Fruit fly (Drosophila melanogaster) whole organism, wandering third instar larva: ENCODE results near the gene Rtnl1.

Experiments used
- Abd-B ChIP-seq: fragments of >200 bp; optimal IDR thresholded peaks from 2 replicates; lab custom pipeline; 2017; ENCODE audit warnings: missing biosample characterization, missing genetic modification characterization
- CG32264 ChIP-seq: fragments of 200-800 bp; sonication (Bioruptor generic); optimal IDR thresholded peaks from 2 replicates; lab custom pipeline; 2016; ENCODE audit warnings: missing biosample characterization, missing genetic modification characterization
- CrebA ChIP-seq: fragments of 200-800 bp; sonication (Bioruptor generic); optimal IDR thresholded peaks from 2 replicates; lab custom pipeline; 2016; ENCODE audit warnings: missing biosample characterization, mild to moderate bottlenecking, missing genetic modification characterization, borderline replicate concordance
- Dfd ChIP-seq: fragments of >200 bp; optimal IDR thresholded peaks from 2 replicates; lab custom pipeline; 2017; ENCODE audit warnings: missing biosample characterization, missing genetic modification characterization
- Dif ChIP-seq: fragments of 200-275, 200-300 bp; sonication (Bioruptor generic); optimal IDR thresholded peaks from 2 replicates; lab custom pipeline; 2018; ENCODE audit warnings: missing biosample characterization, missing genetic modification characterization; ENCODE audit not compliant: partially characterized antibody
- GATAd ChIP-seq: sonication (Bioruptor generic); optimal IDR thresholded peaks from 2 replicates; lab custom pipeline; 2016; ENCODE audit warnings: missing biosample characterization, missing genetic modification characterization
- HLH106 ChIP-seq: fragments of 200-800 bp; optimal IDR thresholded peaks from 3 replicates; lab custom pipeline; 2019; ENCODE audit warnings: missing biosample characterization, mild to moderate bottlenecking, missing genetic modification characterization, moderate library complexity
- Hr78 ChIP-seq: fragments of >200 bp; optimal IDR thresholded peaks from 2 replicates; lab custom pipeline; 2017; ENCODE audit warnings: missing biosample characterization, missing genetic modification characterization
- Hr83 ChIP-seq: fragments of 200-300 bp; sonication (Bioruptor generic); optimal IDR thresholded peaks from 2 replicates; lab custom pipeline; 2016; ENCODE audit warnings: missing biosample characterization, mild to moderate bottlenecking, missing genetic modification characterization, moderate library complexity; ENCODE audit not compliant: poor library complexity, severe bottlenecking
- Jra ChIP-seq: sonication (Bioruptor generic); optimal IDR thresholded peaks from 2 replicates; lab custom pipeline; 2016; ENCODE audit warnings: missing biosample characterization, missing genetic modification characterization
- Mio ChIP-seq: sonication (Bioruptor generic); optimal IDR thresholded peaks from 2 replicates; lab custom pipeline; 2016; ENCODE audit warnings: missing biosample characterization, missing genetic modification characterization
- Myc ChIP-seq: fragments of >200 bp; optimal IDR thresholded peaks from 2 replicates; lab custom pipeline; 2017
- N ChIP-seq: fragments of >200 bp; optimal IDR thresholded peaks from 2 replicates; lab custom pipeline; 2018; ENCODE audit warnings: missing biosample characterization, missing external identifiers, missing genetic modification characterization
- OdsH ChIP-seq: fragments of 200-800 bp; sonication (Bioruptor generic); optimal IDR thresholded peaks from 2 replicates; lab custom pipeline; 2016; ENCODE audit warnings: missing biosample characterization, mild to moderate bottlenecking, missing genetic modification characterization
- Rel ChIP-seq, 2 experiments: fragments of 200-800 bp; sonication (Bioruptor generic) in 1 of 2; optimal IDR thresholded peaks; 2 replicates in 1 of 2; 3 replicates in 1 of 2; lab custom pipeline; 2016 to 2019; ENCODE audit warnings: mild to moderate bottlenecking in 2 of 2, missing biosample characterization in 2 of 2, missing genetic modification characterization in 2 of 2, moderate library complexity in 1 of 2
- Sp1 ChIP-seq: fragments of 200-800 bp; sonication (Bioruptor generic); optimal IDR thresholded peaks from 3 replicates; lab custom pipeline; 2019; ENCODE audit warnings: missing biosample characterization, mild to moderate bottlenecking, missing genetic modification characterization, moderate library complexity
- br ChIP-seq: fragments of 200-800 bp; sonication (Bioruptor generic); optimal IDR thresholded peaks from 2 replicates; lab custom pipeline; 2016; ENCODE audit warnings: missing biosample characterization, missing genetic modification characterization
- brk ChIP-seq: fragments of 200-800 bp; sonication (Bioruptor generic); optimal IDR thresholded peaks from 2 replicates; lab custom pipeline; 2016; ENCODE audit warnings: missing biosample characterization, mild to moderate bottlenecking, missing genetic modification characterization
- dl ChIP-seq, 2 experiments: fragments of 175-275, 200-275 bp in 1 of 2; fragments of 200-275 bp in 1 of 2; sonication (Bioruptor generic); optimal IDR thresholded peaks; lab custom pipeline; 2018; ENCODE audit warnings: mild to moderate bottlenecking in 2 of 2, missing biosample characterization in 2 of 2, missing genetic modification characterization in 2 of 2, moderate library complexity in 2 of 2; ENCODE audit not compliant: partially characterized antibody in 2 of 2, insufficient read depth in 1 of 2
- dmrt93B ChIP-seq: fragments of 200-800 bp; sonication (Bioruptor generic); optimal IDR thresholded peaks from 2 replicates; lab custom pipeline; 2018; ENCODE audit warnings: missing biosample characterization, mild to moderate bottlenecking, missing genetic modification characterization
- dsf ChIP-seq: sonication (Bioruptor generic); optimal IDR thresholded peaks from 2 replicates; lab custom pipeline; 2016; ENCODE audit warnings: missing biosample characterization, missing genetic modification characterization, borderline replicate concordance
- ey ChIP-seq: fragments of 200-800 bp; sonication (Bioruptor generic); optimal IDR thresholded peaks from 2 replicates; lab custom pipeline; 2016; ENCODE audit warnings: missing biosample characterization, missing genetic modification characterization
- foxo ChIP-seq, 2 experiments: fragments of 200-800 bp; sonication (Bioruptor generic); optimal IDR thresholded peaks; 2 replicates in 1 of 2; 3 replicates in 1 of 2; lab custom pipeline; 2016 to 2017; ENCODE audit warnings: missing biosample characterization in 2 of 2, missing genetic modification characterization in 2 of 2
- fru ChIP-seq: fragments of 200-800 bp; sonication (Bioruptor generic); optimal IDR thresholded peaks from 3 replicates; lab custom pipeline; 2016; ENCODE audit warnings: missing biosample characterization, mild to moderate bottlenecking, missing genetic modification characterization
- h ChIP-seq: fragments of 200-800 bp; sonication (Bioruptor generic); optimal IDR thresholded peaks from 3 replicates; lab custom pipeline; 2016; ENCODE audit warnings: missing biosample characterization, mild to moderate bottlenecking, missing genetic modification characterization
- jim ChIP-seq: fragments of 175-275, 200-325 bp; sonication (Bioruptor generic); optimal IDR thresholded peaks from 2 replicates; lab custom pipeline; 2016; ENCODE audit warnings: missing biosample characterization, mild to moderate bottlenecking, missing genetic modification characterization
- pan ChIP-seq: fragments of >200 bp; optimal IDR thresholded peaks from 2 replicates; lab custom pipeline; 2017
- psq ChIP-seq: fragments of 200-800 bp; sonication (Bioruptor generic); optimal IDR thresholded peaks from 3 replicates; lab custom pipeline; 2017; ENCODE audit warnings: missing biosample characterization, mild to moderate bottlenecking, missing genetic modification characterization, moderate library complexity
- rgr ChIP-seq: fragments of 200-800 bp; sonication (Bioruptor generic); optimal IDR thresholded peaks from 3 replicates; lab custom pipeline; 2016; ENCODE audit warnings: missing biosample characterization, mild to moderate bottlenecking, missing genetic modification characterization
- sage ChIP-seq: fragments of 200-800 bp; sonication (Bioruptor generic); optimal IDR thresholded peaks from 2 replicates; lab custom pipeline; 2016; ENCODE audit warnings: missing biosample characterization, mild to moderate bottlenecking, missing genetic modification characterization
- tai ChIP-seq: sonication (Bioruptor generic); optimal IDR thresholded peaks from 2 replicates; lab custom pipeline; 2016; ENCODE audit warnings: missing biosample characterization, missing genetic modification characterization
- usp ChIP-seq: fragments of >200 bp; optimal IDR thresholded peaks from 2 replicates; lab custom pipeline; 2017; ENCODE audit warnings: missing biosample characterization, missing genetic modification characterization

Gene Rtnl1

DNA sequence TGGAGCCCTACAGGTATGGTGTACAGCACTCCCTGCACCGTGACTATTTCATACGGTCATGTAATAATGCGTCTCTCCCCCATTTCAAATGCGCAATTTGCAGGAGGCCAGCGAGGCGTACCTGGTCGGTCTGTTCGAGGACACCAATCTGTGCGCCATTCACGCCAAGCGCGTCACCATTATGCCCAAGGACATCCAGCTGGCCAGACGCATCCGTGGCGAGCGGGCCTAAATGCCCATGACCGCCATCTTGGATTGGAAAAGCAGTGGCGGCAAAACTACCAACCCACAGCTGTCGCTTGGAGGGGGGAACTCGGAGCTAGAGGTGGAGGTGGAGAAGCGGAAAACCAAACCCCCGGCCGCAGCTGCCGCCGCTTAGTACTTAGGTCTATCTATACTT, 46.0 kb upstream of the Rtnl1 start:
- TF ChIP-seq pan (lab: Kevin White, UChicago): no peak
- TF ChIP-seq Hr83: no peak
- TF ChIP-seq GATAd (GFP tag; lab: Kevin White, UChicago): no peak
- TF ChIP-seq h (GFP tag; lab: Kevin White, UChicago): no peak
- no peak for TF ChIP-seq brk
- TF ChIP-seq CG32264 (GFP tag; lab: Kevin White, UChicago): no peak
- TF ChIP-seq foxo (GFP tag; optimal IDR thresholded peaks at IDR 0.05; lab: Kevin White, UChicago): no peak
- no peak for TF ChIP-seq Jra (GFP tag; lab: Kevin White, UChicago)
- TF ChIP-seq dmrt93B (GFP tag; lab: Kevin White, UChicago): no peak
- no peak for TF ChIP-seq Hr78
- TF ChIP-seq dsf (GFP tag; lab: Kevin White, UChicago): no peak
- TF ChIP-seq br (GFP tag; lab: Kevin White, UChicago): no peak
- TF ChIP-seq usp (GFP tag; lab: Kevin White, UChicago): no peak
- no peak for TF ChIP-seq Dfd
- no peak for TF ChIP-seq jim (GFP tag; lab: Kevin White, UChicago)
- TF ChIP-seq Dif (GFP tag; lab: Kevin White, UChicago): no peak
- no peak for TF ChIP-seq CrebA (GFP tag; lab: Kevin White, UChicago)
- TF ChIP-seq Rel (GFP tag; optimal IDR thresholded peaks at IDR 0.05; lab: Kevin White, UChicago): no peak
- no peak for TF ChIP-seq Rel (tag; optimal IDR thresholded peaks at IDR 0.05; lab: Kevin White, UChicago)
- no peak for TF ChIP-seq OdsH (GFP tag; lab: Kevin White, UChicago)

DNA sequence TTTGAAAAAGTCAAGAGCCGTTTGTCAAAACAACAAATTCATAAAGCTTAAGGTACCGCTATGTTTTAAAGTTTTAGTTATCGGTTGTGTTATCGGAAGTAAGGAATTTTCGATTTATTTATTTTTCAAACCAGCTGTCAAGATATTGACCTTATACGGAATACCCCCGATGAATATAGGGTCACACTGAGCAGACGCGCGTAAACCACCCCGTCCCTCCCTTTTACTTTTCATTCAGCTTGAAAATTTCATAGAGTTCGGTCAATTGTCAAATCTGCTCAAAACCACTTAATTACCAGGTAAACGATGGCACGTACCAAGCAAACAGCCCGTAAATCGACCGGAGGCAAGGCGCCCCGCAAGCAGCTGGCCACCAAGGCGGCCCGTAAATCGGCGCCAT, 45.4 kb upstream of the Rtnl1 start, which contains the start of the genes CG14036 and His3.3A:
TSS of gene CG14036 (minus strand) at position 64 of the 400 bp plus-strand sequence.
TSS of gene His3.3A (plus strand) at position 106 of the 400 bp plus-strand sequence.
- TF ChIP-seq psq (GFP tag; lab: Kevin White, UChicago): no peak
- TF ChIP-seq Mio (GFP tag; lab: Kevin White, UChicago): no peak
- peak; percentile 4 for TF ChIP-seq Sp1 (GFP tag; lab: Kevin White, UChicago)
- TF ChIP-seq Rel (GFP tag; optimal IDR thresholded peaks at IDR 0.05; lab: Kevin White, UChicago): no peak
- TF ChIP-seq Rel (tag; optimal IDR thresholded peaks at IDR 0.05; lab: Kevin White, UChicago): peak; percentile 75
- TF ChIP-seq CrebA (GFP tag; lab: Kevin White, UChicago): no peak
- peak; percentile 13 for TF ChIP-seq Myc (lab: Kevin White, UChicago)
- TF ChIP-seq tai (GFP tag; lab: Kevin White, UChicago): no peak
- TF ChIP-seq foxo (GFP tag; optimal IDR thresholded peaks at IDR 0.05; lab: Kevin White, UChicago): peak in 1 of 2 experiments; percentile 18
- peak; percentile 13 for TF ChIP-seq h (GFP tag; lab: Kevin White, UChicago)
- TF ChIP-seq N: no peak
- TF ChIP-seq rgr (GFP tag; lab: Kevin White, UChicago): peak; percentile 30
- TF ChIP-seq jim (GFP tag; lab: Kevin White, UChicago): no peak
- no peak for TF ChIP-seq ey (GFP tag; lab: Kevin White, UChicago)
- TF ChIP-seq Jra (GFP tag; lab: Kevin White, UChicago): no peak
- TF ChIP-seq GATAd (GFP tag; lab: Kevin White, UChicago): no peak
- no peak for TF ChIP-seq sage (GFP tag; lab: Kevin White, UChicago)
- TF ChIP-seq br (GFP tag; lab: Kevin White, UChicago): no peak
- TF ChIP-seq Abd-B (GFP tag; lab: Kevin White, UChicago): no peak
- no peak for TF ChIP-seq CG32264 (GFP tag; lab: Kevin White, UChicago)
- TF ChIP-seq dl (GFP tag; optimal IDR thresholded peaks at IDR 0.05; lab: Kevin White, UChicago; ENCODE audit: insufficient read depth in 1 of 2, partially characterized antibody in 2 of 2): no peak

DNA sequence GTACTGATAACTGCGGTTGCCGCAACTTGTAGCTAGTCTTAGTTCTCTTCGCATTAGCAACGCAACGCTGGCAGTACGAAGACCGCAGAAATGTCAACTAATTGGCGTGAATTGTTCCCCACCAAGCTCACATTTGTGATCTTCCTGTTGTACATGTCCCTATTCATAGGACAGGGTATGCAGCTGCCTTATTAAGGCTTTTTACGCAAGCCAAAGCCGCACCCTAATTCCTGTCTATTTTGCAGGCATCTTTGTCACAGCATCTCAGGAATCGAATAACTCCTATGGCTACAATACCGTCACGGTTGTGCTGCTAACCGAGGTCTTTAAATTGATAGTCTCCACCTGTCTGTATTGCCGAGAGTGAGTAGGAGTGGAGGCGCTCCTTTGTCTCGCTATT, 43.5 kb upstream of the Rtnl1 start, which contains the start of gene eIF3h:
TSS of gene eIF3h (minus strand) at position 101 of the 400 bp plus-strand sequence.
- no peak for TF ChIP-seq rgr (GFP tag; lab: Kevin White, UChicago)
- no peak for TF ChIP-seq brk
- TF ChIP-seq Sp1 (GFP tag; lab: Kevin White, UChicago): no peak
- TF ChIP-seq HLH106 (tag; lab: Kevin White, UChicago): no peak
- no peak for TF ChIP-seq foxo (GFP tag; optimal IDR thresholded peaks at IDR 0.05; lab: Kevin White, UChicago)
- TF ChIP-seq br (GFP tag; lab: Kevin White, UChicago): no peak
- no peak for TF ChIP-seq psq (GFP tag; lab: Kevin White, UChicago)
- no peak for TF ChIP-seq dmrt93B (GFP tag; lab: Kevin White, UChicago)
- no peak for TF ChIP-seq fru (GFP tag; lab: Kevin White, UChicago)
- TF ChIP-seq dsf (GFP tag; lab: Kevin White, UChicago): no peak
